Fruit fly (Drosophila melanogaster) whole organism, embryonic: ENCODE results near the gene Ssu72.
A peak's percentile ranks its signal among the peaks of the same experiment; 100 is the strongest.

Source experiments
- Aef1 ChIP-seq: fragments of 200-800 bp; sonication (Bioruptor generic); IDR thresholded peaks from 3 replicates; pipeline ENCODE4 v1.3.6; 2022; ENCODE audit warnings: missing biosample characterization, missing genetic modification characterization
- CG10366 ChIP-seq: fragments of 200-800 bp; sonication (Bioruptor generic); IDR thresholded peaks from 2 replicates; pipeline ENCODE4 v1.3.6; 2022; ENCODE audit warnings: missing biosample characterization, missing genetic modification characterization
- CG11504 ChIP-seq: fragments of 200-800 bp; sonication (Bioruptor generic); optimal IDR thresholded peaks from 3 replicates; lab custom pipeline; 2019; ENCODE audit warnings: missing biosample characterization, mild to moderate bottlenecking, missing genetic modification characterization, moderate library complexity
- CG13287 ChIP-seq: fragments of 200-800 bp; sonication (Bioruptor generic); IDR thresholded peaks from 2 replicates; pipeline ENCODE4 v1.3.6; 2022; ENCODE audit warnings: missing biosample characterization, missing genetic modification characterization; ENCODE audit not compliant: partially characterized antibody
- CG13624 ChIP-seq: fragments of 200-800 bp; sonication (Bioruptor generic); optimal IDR thresholded peaks from 2 replicates; lab custom pipeline; 2016; ENCODE audit warnings: missing biosample characterization, missing genetic modification characterization
- CG14710 ChIP-seq: fragments of 200-800 bp; sonication (Bioruptor generic); optimal IDR thresholded peaks from 3 replicates; lab custom pipeline; 2019; ENCODE audit warnings: missing biosample characterization, mild to moderate bottlenecking, missing genetic modification characterization, moderate library complexity
- CG18262 ChIP-seq: fragments of 200-800 bp; optimal IDR thresholded peaks from 3 replicates; lab custom pipeline; 2019; ENCODE audit warnings: missing biosample characterization, mild to moderate bottlenecking, missing genetic modification characterization, moderate library complexity
- CG18764 ChIP-seq: fragments of 200-800 bp; sonication (Bioruptor generic); optimal IDR thresholded peaks from 3 replicates; lab custom pipeline; 2016; ENCODE audit warnings: missing biosample characterization, missing genetic modification characterization
- CG31224 ChIP-seq: fragments of 200-800 bp; sonication (Bioruptor generic); IDR thresholded peaks from 2 replicates; pipeline ENCODE4 v1.3.6; 2022; ENCODE audit warnings: missing biosample characterization, missing genetic modification characterization
- CG32767 ChIP-seq: fragments of 200-800 bp; sonication (Bioruptor generic); IDR thresholded peaks from 2 replicates; pipeline ENCODE4 v1.3.6; 2022; ENCODE audit warnings: missing biosample characterization, missing genetic modification characterization
- CG33213 ChIP-seq: fragments of 200-800 bp; sonication (Bioruptor generic); optimal IDR thresholded peaks from 3 replicates; lab custom pipeline; 2016; ENCODE audit warnings: missing biosample characterization, missing genetic modification characterization
- CG33557 ChIP-seq: fragments of 200-800 bp; sonication (Bioruptor generic); optimal IDR thresholded peaks from 2 replicates; lab custom pipeline; 2019; ENCODE audit warnings: missing biosample characterization, mild to moderate bottlenecking, missing genetic modification characterization, moderate library complexity
- CG3838 ChIP-seq: fragments of 200-800 bp; sonication (Bioruptor generic); optimal IDR thresholded peaks from 3 replicates; lab custom pipeline; 2016; ENCODE audit warnings: missing biosample characterization, missing genetic modification characterization
- CG43689 ChIP-seq: fragments of 200-800 bp; sonication (Bioruptor generic); IDR thresholded peaks from 2 replicates; pipeline ENCODE4 v1.3.6; 2022; ENCODE audit warnings: missing biosample characterization, missing genetic modification characterization
- CG7372 ChIP-seq: fragments of 200-800 bp; sonication (Bioruptor generic); IDR thresholded peaks from 2 replicates; pipeline ENCODE4 v1.3.6; 2022; ENCODE audit warnings: missing biosample characterization, missing genetic modification characterization
- CG8290 ChIP-seq, 3 experiments: fragments of 200-800 bp; sonication (Bioruptor generic); optimal IDR thresholded peaks; 2 replicates each; lab custom pipeline; 2016 to 2019; ENCODE audit warnings: missing biosample characterization in 3 of 3, missing genetic modification characterization in 3 of 3, mild to moderate bottlenecking in 2 of 3, moderate library complexity in 1 of 3
- Deaf1 ChIP-seq: fragments of 200-800 bp; optimal IDR thresholded peaks from 3 replicates; lab custom pipeline; 2019; ENCODE audit warnings: missing biosample characterization, mild to moderate bottlenecking, missing genetic modification characterization, moderate library complexity
- Doc2 ChIP-seq: fragments of 200-800 bp; sonication (Bioruptor generic); IDR thresholded peaks from 2 replicates; pipeline ENCODE4 v1.3.6; 2022; ENCODE audit warnings: missing biosample characterization, missing genetic modification characterization
- Hand ChIP-seq: fragments of 200-800 bp; sonication (Bioruptor generic); optimal IDR thresholded peaks from 2 replicates; lab custom pipeline; 2017; ENCODE audit warnings: mild to moderate bottlenecking, missing biosample characterization, missing genetic modification reagents, missing genetic modification characterization
- HmgD ChIP-seq: fragments of 200-800 bp; sonication (Bioruptor generic); optimal IDR thresholded peaks from 3 replicates; lab custom pipeline; 2016; ENCODE audit warnings: missing biosample characterization, missing genetic modification characterization
- Hr3 ChIP-seq: fragments of 200-800 bp; sonication (Bioruptor generic); optimal IDR thresholded peaks from 3 replicates; lab custom pipeline; 2016; ENCODE audit warnings: missing biosample characterization, missing genetic modification characterization
- Hr78 ChIP-seq, 2 experiments: fragments of 200-800 bp in 1 of 2; fragments of >200 bp in 1 of 2; sonication (Bioruptor generic) in 1 of 2; optimal IDR thresholded peaks; 2 replicates each; lab custom pipeline; 2017 to 2019; ENCODE audit warnings: missing biosample characterization in 2 of 2, missing genetic modification characterization in 2 of 2, mild to moderate bottlenecking in 1 of 2, moderate library complexity in 1 of 2
- MESR4 ChIP-seq: fragments of 200-800 bp; sonication (Bioruptor generic); optimal IDR thresholded peaks from 2 replicates; lab custom pipeline; 2018; ENCODE audit warnings: missing biosample characterization, mild to moderate bottlenecking, missing genetic modification characterization, moderate library complexity
- Neu2 ChIP-seq: fragments of 200-800 bp; sonication (Bioruptor generic); optimal IDR thresholded peaks from 3 replicates; lab custom pipeline; 2016; ENCODE audit warnings: missing biosample characterization, missing genetic modification characterization, borderline replicate concordance
- Nf-YB ChIP-seq: fragments of 200-800 bp; sonication (Bioruptor generic); optimal IDR thresholded peaks from 3 replicates; lab custom pipeline; 2019; ENCODE audit warnings: missing biosample characterization, mild to moderate bottlenecking, missing genetic modification characterization, moderate library complexity
- Sox102F ChIP-seq: fragments of 200-800 bp; sonication (Bioruptor generic); optimal IDR thresholded peaks from 2 replicates; lab custom pipeline; 2018; ENCODE audit warnings: missing biosample characterization, mild to moderate bottlenecking, missing genetic modification characterization, moderate library complexity
- Usf ChIP-seq: fragments of 200-800 bp; sonication (Bioruptor generic); optimal IDR thresholded peaks from 2 replicates; lab custom pipeline; 2017; ENCODE audit warnings: missing genotype, missing biosample characterization, missing genetic modification characterization
- Vsx1 ChIP-seq: fragments of 200-800 bp; sonication (Bioruptor generic); optimal IDR thresholded peaks from 2 replicates; lab custom pipeline; 2017; ENCODE audit warnings: missing biosample characterization, mild to moderate bottlenecking, missing genetic modification characterization, missing genetic modification reagents
- YL-1 ChIP-seq: fragments of 200-800 bp; sonication (Bioruptor generic); optimal IDR thresholded peaks from 3 replicates; lab custom pipeline; 2017; ENCODE audit warnings: missing biosample characterization, mild to moderate bottlenecking, missing genetic modification characterization
- abd-A ChIP-seq: fragments of 200-800 bp; sonication (Bioruptor generic); optimal IDR thresholded peaks from 3 replicates; lab custom pipeline; 2019; ENCODE audit warnings: missing biosample characterization, mild to moderate bottlenecking, missing genetic modification characterization, moderate library complexity
- al ChIP-seq: fragments of 200-800 bp; sonication (Bioruptor generic); IDR thresholded peaks from 2 replicates; pipeline ENCODE4 v1.3.6; 2022; ENCODE audit warnings: missing biosample characterization, missing genetic modification characterization
- chinmo ChIP-seq: fragments of 200-800 bp; sonication (Bioruptor generic); IDR thresholded peaks from 4 replicates; pipeline ENCODE4 v1.3.6; 2022; ENCODE audit warnings: missing biosample characterization, missing genetic modification characterization; ENCODE audit not compliant: partially characterized antibody
- chm ChIP-seq: fragments of 200-800 bp; sonication (Bioruptor generic); IDR thresholded peaks from 2 replicates; pipeline ENCODE4 v1.3.6; 2022; ENCODE audit warnings: missing biosample characterization, missing genetic modification characterization
- crol ChIP-seq: fragments of 200-800 bp; sonication (Bioruptor generic); IDR thresholded peaks from 2 replicates; pipeline ENCODE4 v1.3.6; 2022; ENCODE audit warnings: missing biosample characterization, missing genetic modification characterization
- dmrt11E ChIP-seq: fragments of 200-800 bp; sonication (Bioruptor generic); optimal IDR thresholded peaks from 3 replicates; lab custom pipeline; 2018; ENCODE audit warnings: missing biosample characterization, mild to moderate bottlenecking, missing genetic modification characterization, moderate library complexity
- eve ChIP-seq, 2 experiments: fragments of >200 bp; optimal IDR thresholded peaks; 2 replicates each; lab custom pipeline; 2017; ENCODE audit warnings: missing biosample characterization in 2 of 2, missing genetic modification characterization in 2 of 2
- exex ChIP-seq: fragments of 200-800 bp; sonication (Bioruptor generic); optimal IDR thresholded peaks from 4 replicates; lab custom pipeline; 2018; ENCODE audit warnings: missing biosample characterization, mild to moderate bottlenecking, missing genetic modification characterization, moderate library complexity
- grau ChIP-seq: fragments of 200-800 bp; optimal IDR thresholded peaks from 3 replicates; lab custom pipeline; 2019; ENCODE audit warnings: missing biosample characterization, mild to moderate bottlenecking, missing genetic modification characterization, moderate library complexity
- gt ChIP-seq: fragments of 200-800 bp; sonication (Bioruptor generic); IDR thresholded peaks from 2 replicates; pipeline ENCODE4 v1.3.6; 2022; ENCODE audit warnings: missing biosample characterization, missing genetic modification characterization
- hbn ChIP-seq: fragments of 200-800 bp; sonication (Bioruptor generic); IDR thresholded peaks from 2 replicates; pipeline ENCODE4 v1.3.6; 2022; ENCODE audit warnings: missing biosample characterization, missing genetic modification characterization; ENCODE audit not compliant: partially characterized antibody
- ind ChIP-seq: fragments of 200-800 bp; sonication (Bioruptor generic); optimal IDR thresholded peaks from 3 replicates; lab custom pipeline; 2016; ENCODE audit warnings: missing biosample characterization, missing genetic modification characterization
- insv ChIP-seq, 2 experiments: fragments of 200-800 bp; sonication (Bioruptor generic); optimal IDR thresholded peaks; 3 replicates each; lab custom pipeline; 2016 to 2018; ENCODE audit warnings: missing biosample characterization in 2 of 2, missing genetic modification characterization in 2 of 2
- inv ChIP-seq: fragments of 200-800 bp; sonication (Bioruptor generic); IDR thresholded peaks from 2 replicates; pipeline ENCODE4 v1.3.6; 2022; ENCODE audit warnings: missing biosample characterization, missing genetic modification characterization; ENCODE audit not compliant: partially characterized antibody
- nerfin-1 ChIP-seq: fragments of 200-800 bp; sonication (Bioruptor generic); optimal IDR thresholded peaks from 3 replicates; lab custom pipeline; 2019; ENCODE audit warnings: missing biosample characterization, mild to moderate bottlenecking, missing genetic modification characterization, moderate library complexity
- pho ChIP-seq: fragments of 200-800 bp; sonication (Bioruptor generic); optimal IDR thresholded peaks from 2 replicates; lab custom pipeline; 2016; ENCODE audit warnings: missing biosample characterization, missing genetic modification characterization
- psq ChIP-seq: fragments of 200-800 bp; sonication (Bioruptor generic); optimal IDR thresholded peaks from 2 replicates; lab custom pipeline; 2017; ENCODE audit warnings: missing biosample characterization, missing genetic modification characterization
- pzg ChIP-seq: fragments of 200-800 bp; sonication (Bioruptor generic); optimal IDR thresholded peaks from 3 replicates; lab custom pipeline; 2018; ENCODE audit warnings: missing biosample characterization, mild to moderate bottlenecking, missing genetic modification characterization, moderate library complexity
- seq ChIP-seq: fragments of 200-800 bp; sonication (Bioruptor generic); IDR thresholded peaks from 2 replicates; pipeline ENCODE4 v1.3.6; 2022; ENCODE audit warnings: missing biosample characterization, missing genetic modification characterization
- tup ChIP-seq: fragments of 200-800 bp; sonication (Bioruptor generic); optimal IDR thresholded peaks from 2 replicates; lab custom pipeline; 2016; ENCODE audit warnings: missing biosample characterization, mild to moderate bottlenecking, missing genetic modification characterization, moderate library complexity
- wek ChIP-seq: fragments of 200-800 bp; sonication (Bioruptor generic); optimal IDR thresholded peaks from 3 replicates; lab custom pipeline; 2018; ENCODE audit warnings: missing biosample characterization, mild to moderate bottlenecking, missing genetic modification characterization, moderate library complexity

Gene Ssu72

DNA sequence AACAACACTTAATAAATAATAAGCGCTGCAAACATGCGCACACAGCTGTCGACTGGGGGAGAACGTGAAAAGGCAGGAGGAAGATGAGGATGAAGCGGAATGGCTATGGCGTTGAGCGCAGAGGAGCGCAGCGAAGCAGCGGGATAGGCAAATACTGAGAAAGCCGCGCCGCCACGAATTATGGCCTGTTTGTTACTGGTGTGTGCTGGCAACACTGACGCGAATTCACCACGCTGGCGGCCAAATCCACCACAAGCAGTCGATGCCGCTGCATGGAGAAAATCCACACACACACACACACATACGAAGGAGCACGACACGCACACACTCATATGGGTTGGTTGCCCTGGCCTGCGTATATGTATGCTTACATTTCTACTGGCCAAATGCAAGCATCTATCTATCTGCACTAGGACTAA is 27.4 kb upstream of the Ssu72 start (continued):
- no peak for TF ChIP-seq tup
- peak; percentile 83; the same call in 3 of the 4 replicates for TF ChIP-seq chinmo
- TF ChIP-seq CG14710, result no peak
- no peak for TF ChIP-seq CG13624
- TF ChIP-seq Sox102F (GFP tag; lab: Kevin White, UChicago), result no peak
- no peak for TF ChIP-seq CG33213
- TF ChIP-seq Doc2 (GFP tag; lab: Robert Waterston, UW), result no peak
- no peak for TF ChIP-seq dmrt11E (tag; lab: Kevin White, UChicago)
- peak; percentile 10 for TF ChIP-seq wek (GFP tag; lab: Kevin White, UChicago)
- no peak for TF ChIP-seq grau (tag; lab: Kevin White, UChicago)
- no peak for TF ChIP-seq eve (GFP tag; optimal IDR thresholded peaks at IDR 0.05; lab: Kevin White, UChicago)
- no peak for TF ChIP-seq Vsx1 (GFP tag; lab: Kevin White, UChicago)
- no peak for TF ChIP-seq hbn (GFP tag; lab: Robert Waterston, UW)
- no peak for TF ChIP-seq seq
- peak; percentile 18 for TF ChIP-seq Deaf1
- TF ChIP-seq CG32767, result no peak
- peak; percentile 80 for TF ChIP-seq crol
- TF ChIP-seq Nf-YB (GFP tag; lab: Kevin White, UChicago), result no peak
- TF ChIP-seq abd-A (tag; lab: Kevin White, UChicago), result no peak
- peak; percentile 40; the same call in 1 of the 2 replicates for TF ChIP-seq chm (GFP tag; lab: Robert Waterston, UW)
- TF ChIP-seq insv (GFP tag; optimal IDR thresholded peaks at IDR 0.05; lab: Kevin White, UChicago), result peak in 1 of 2 experiments; percentile 17
- TF ChIP-seq CG8290 (GFP tag; optimal IDR thresholded peaks at IDR 0.05; lab: Kevin White, UChicago), result no peak
- no peak for TF ChIP-seq CG8290 (tag; optimal IDR thresholded peaks at IDR 0.05; lab: Kevin White, UChicago)
- no peak; the same call in 1 of the 2 replicates for TF ChIP-seq CG13287
- TF ChIP-seq nerfin-1, result peak; percentile 73
- TF ChIP-seq ind (GFP tag; lab: Kevin White, UChicago), result no peak
- no peak for TF ChIP-seq CG11504 (tag; lab: Kevin White, UChicago)
- TF ChIP-seq CG7372 (GFP tag; lab: Robert Waterston, UW), result no peak
- TF ChIP-seq CG43689, result no peak
- TF ChIP-seq Hand (GFP tag; lab: Kevin White, UChicago), result peak; percentile 12
- no peak for TF ChIP-seq CG18764
- no peak for TF ChIP-seq Aef1
- no peak for TF ChIP-seq inv (GFP tag; lab: Robert Waterston, UW)
- no peak for TF ChIP-seq CG18262 (tag; lab: Kevin White, UChicago)
- no peak for TF ChIP-seq exex (tag; lab: Kevin White, UChicago)
- no peak for TF ChIP-seq Hr78 (GFP tag; optimal IDR thresholded peaks at IDR 0.05; lab: Kevin White, UChicago)
- TF ChIP-seq psq (GFP tag; lab: Kevin White, UChicago), result peak; percentile 69
- TF ChIP-seq CG10366 (GFP tag; lab: Robert Waterston, UW), result no peak
- TF ChIP-seq pzg (GFP tag; lab: Kevin White, UChicago), result peak; percentile 17
- TF ChIP-seq HmgD (GFP tag; lab: Kevin White, UChicago), result peak; percentile 10
- TF ChIP-seq pho (GFP tag; lab: Kevin White, UChicago), result no peak
- no peak for TF ChIP-seq Hr3
- TF ChIP-seq Usf (GFP tag; lab: Kevin White, UChicago), result no peak
- no peak for TF ChIP-seq CG33557 (GFP tag; lab: Kevin White, UChicago)
- peak; percentile 51 for TF ChIP-seq YL-1 (GFP tag; lab: Kevin White, UChicago)
- no peak for TF ChIP-seq Neu2 (GFP tag; lab: Kevin White, UChicago)
- no peak for TF ChIP-seq MESR4 (GFP tag; lab: Kevin White, UChicago)
- TF ChIP-seq al (GFP tag; lab: Robert Waterston, UW), result no peak
- TF ChIP-seq CG3838 (GFP tag; lab: Kevin White, UChicago), result no peak
- no peak for TF ChIP-seq CG31224
- no peak for TF ChIP-seq gt (GFP tag; lab: Robert Waterston, UW)
